Worm (Caenorhabditis elegans) whole organism, late embryonic: ENCODE results near the gene rsks-1.

Source experiments
- ama-1 ChIP-seq: fragments of 150-350 bp; optimal IDR thresholded peaks from 2 replicates; lab custom pipeline; 2014
- ceh-18 ChIP-seq: sonication (generic microtip); optimal IDR thresholded peaks from 2 replicates; lab custom pipeline; 2016; ENCODE audit warnings: missing genetic modification characterization, missing compliant biosample characterization
- ceh-19 ChIP-seq: fragments of 200-800 bp; sonication (Bioruptor generic); optimal IDR thresholded peaks from 2 replicates; lab custom pipeline; 2018; ENCODE audit warnings: mild to moderate bottlenecking, missing genetic modification characterization, missing compliant biosample characterization
- ceh-48 ChIP-seq: sonication (generic microtip); optimal IDR thresholded peaks from 2 replicates; lab custom pipeline; 2016; ENCODE audit warnings: missing genetic modification characterization, inconsistent platforms, missing compliant biosample characterization
- ceh-9 ChIP-seq: sonication (generic microtip); optimal IDR thresholded peaks from 2 replicates; lab custom pipeline; 2016; ENCODE audit warnings: mild to moderate bottlenecking, missing genetic modification characterization, inconsistent platforms, missing compliant biosample characterization
- dve-1 ChIP-seq: sonication (generic microtip); optimal IDR thresholded peaks from 2 replicates; lab custom pipeline; 2017; ENCODE audit warnings: antibody characterized with exemption, mild to moderate bottlenecking, missing genetic modification characterization, missing compliant biosample characterization
- tbx-2 ChIP-seq: sonication (generic microtip); optimal IDR thresholded peaks from 2 replicates; lab custom pipeline; 2016; ENCODE audit warnings: missing genetic modification characterization, missing compliant biosample characterization
- zip-5 ChIP-seq: sonication (generic microtip); optimal IDR thresholded peaks from 2 replicates; lab custom pipeline; 2016; ENCODE audit warnings: missing genetic modification characterization, missing compliant biosample characterization

ce11 chrIII:11238790-11239189, 6.1 kb upstream of the rsks-1 start:
- no peak for TF ChIP-seq ceh-19 (GFP tag; lab: Kevin White, UChicago)
- no peak for TF ChIP-seq zip-5 (tag; lab: Kevin White, UChicago)
- no peak for TF ChIP-seq ceh-48
- no peak for TF ChIP-seq ceh-18
- no peak for TF ChIP-seq tbx-2 (tag; lab: Kevin White, UChicago)
- TF ChIP-seq ceh-9, result no peak
- no peak for TF ChIP-seq ama-1 (lab: Kevin White, UChicago)
- TF ChIP-seq dve-1 (tag; lab: Kevin White, UChicago), result no peak
